Fruit fly (Drosophila melanogaster) whole organism, pupa: ENCODE measurements around the gene Spase25.

Experiments used
- CG10348 ChIP-seq: fragments of 200-800 bp; sonication (Bioruptor generic); IDR thresholded peaks from 2 replicates; pipeline ENCODE4 v1.3.6; 2022; ENCODE audit warnings: missing biosample characterization, missing genetic modification characterization
- CG12605 ChIP-seq: fragments of 200-800 bp; sonication (Bioruptor generic); IDR thresholded peaks from 2 replicates; pipeline ENCODE4 v1.3.6; 2022; ENCODE audit warnings: missing biosample characterization, missing genetic modification characterization
- CG13204 ChIP-seq: fragments of 200-800 bp; sonication (Bioruptor generic); optimal IDR thresholded peaks from 2 replicates; lab custom pipeline; 2018; ENCODE audit warnings: missing biosample characterization, mild to moderate bottlenecking, missing genetic modification characterization, moderate library complexity
- CG14655 ChIP-seq: fragments of 200-800 bp; sonication (Bioruptor generic); optimal IDR thresholded peaks from 3 replicates; lab custom pipeline; 2017; ENCODE audit warnings: mild to moderate bottlenecking, missing biosample characterization, missing genetic modification reagents, missing genetic modification characterization
- CG15710 ChIP-seq: fragments of 200-800 bp; sonication (Bioruptor generic); optimal IDR thresholded peaks from 2 replicates; lab custom pipeline; 2018; ENCODE audit warnings: missing biosample characterization, mild to moderate bottlenecking, missing genetic modification characterization, moderate library complexity
- CG17806 ChIP-seq: fragments of 200-800 bp; sonication (Bioruptor generic); optimal IDR thresholded peaks from 2 replicates; lab custom pipeline; 2018; ENCODE audit warnings: missing biosample characterization, mild to moderate bottlenecking, missing genetic modification characterization, moderate library complexity
- CG32121 ChIP-seq: fragments of 200-800 bp; sonication (Bioruptor generic); IDR thresholded peaks from 2 replicates; pipeline ENCODE4 v1.3.6; 2022; ENCODE audit warnings: missing biosample characterization, missing genetic modification characterization
- CG34367 ChIP-seq: fragments of 200-800 bp; sonication (Bioruptor generic); optimal IDR thresholded peaks from 2 replicates; lab custom pipeline; 2018; ENCODE audit warnings: missing biosample characterization, mild to moderate bottlenecking, missing genetic modification characterization
- D1 ChIP-seq: fragments of 200-800 bp; sonication (Bioruptor generic); optimal IDR thresholded peaks from 2 replicates; lab custom pipeline; 2018; ENCODE audit warnings: missing biosample characterization, mild to moderate bottlenecking, missing genetic modification characterization, moderate library complexity
- EcR ChIP-seq: fragments of 200-800 bp; sonication (Bioruptor generic); optimal IDR thresholded peaks from 3 replicates; lab custom pipeline; 2019; ENCODE audit warnings: missing biosample characterization, missing genetic modification characterization, mild to moderate bottlenecking, moderate library complexity, missing genetic modification reagents
- Ets98B ChIP-seq: fragments of 200-800 bp; sonication (Bioruptor generic); IDR thresholded peaks from 2 replicates; pipeline ENCODE4 v1.3.6; 2022; ENCODE audit warnings: missing biosample characterization, missing genetic modification characterization
- Pif1A ChIP-seq: fragments of 200-800 bp; sonication (Bioruptor generic); optimal IDR thresholded peaks from 3 replicates; lab custom pipeline; 2016; ENCODE audit warnings: missing biosample characterization, missing genetic modification characterization

DNA sequence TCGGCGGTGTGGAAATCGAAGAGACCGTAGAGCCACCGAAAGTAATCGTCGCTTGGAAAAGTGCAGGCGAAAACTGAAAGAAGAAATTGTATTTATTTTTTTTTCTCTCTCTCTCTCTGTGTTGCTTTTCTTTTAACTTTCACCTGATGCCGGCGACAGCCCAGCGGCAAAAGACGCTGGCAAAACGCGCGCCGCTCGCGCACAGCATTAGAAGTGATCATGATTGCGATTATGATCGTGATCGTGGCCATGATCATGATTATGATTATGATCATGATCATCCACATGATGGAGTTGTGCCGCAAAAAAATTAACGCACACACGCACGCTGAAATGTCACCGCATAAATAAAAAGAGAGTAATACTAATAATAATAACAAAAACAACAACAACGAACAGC is 26.2 kb downstream of the Spase25 start:
- TF ChIP-seq EcR (GFP tag; lab: Kevin White, UChicago) (no peak), CG10348 (GFP tag; lab: Robert Waterston, UW) (no peak), CG32121 (GFP tag; lab: Robert Waterston, UW) (no peak), CG17806 (tag; lab: Kevin White, UChicago) (no peak), Pif1A (GFP tag; lab: Kevin White, UChicago) (no peak), CG15710 (tag; lab: Kevin White, UChicago) (no peak), CG14655 (GFP tag; lab: Kevin White, UChicago) (no peak), Ets98B (GFP tag; lab: Robert Waterston, UW) (no peak), D1 (tag; lab: Kevin White, UChicago) (no peak), CG34367 (tag; lab: Kevin White, UChicago) (no peak), CG13204 (no peak), CG12605 (no peak)
